Worm (Caenorhabditis elegans): ENCODE results near the gene C17H11.5.

DNA sequence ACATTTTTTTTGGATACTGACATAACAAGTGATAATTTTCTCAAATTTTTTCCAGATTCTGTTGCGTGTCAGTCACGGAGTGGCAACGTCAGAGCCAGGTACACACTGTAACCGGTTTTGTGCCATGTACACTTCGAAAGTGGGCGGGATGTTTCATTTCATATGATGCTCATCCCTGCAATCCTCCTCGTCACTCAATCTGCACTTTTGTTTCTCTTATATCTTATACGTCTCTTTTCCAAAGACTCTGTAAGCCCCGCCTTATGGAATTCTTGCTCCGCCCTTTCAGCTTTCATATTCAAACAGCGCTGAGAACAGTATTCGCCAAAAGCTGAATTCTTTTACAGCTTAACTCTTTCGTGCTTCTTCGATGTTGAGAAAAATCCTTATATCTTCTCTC is 45.8 kb downstream of the C17H11.5 start, which contains the start of gene C02B8.3:
- TF ChIP-seq dao-5 (tag; optimal IDR thresholded peaks at IDR 0.05) (no peak), W03F9.2 (tag; optimal IDR thresholded peaks at IDR 0.05) (no peak), him-1 (tag; optimal IDR thresholded peaks at IDR 0.05) (no peak)
